Fruit fly (Drosophila melanogaster) whole organism, embryonic: Measurements from ENCODE around the gene mTor.
A peak's percentile ranks its signal among the peaks of the same experiment; 100 is the strongest.

Experiments
- Ada2b ChIP-seq: fragments of 200-800 bp; sonication (Bioruptor generic); IDR thresholded peaks from 2 replicates; pipeline ENCODE4 v1.3.6; 2022; ENCODE audit warnings: missing biosample characterization, missing genetic modification characterization
- Antp ChIP-seq: fragments of 200-800 bp; sonication (Bioruptor generic); optimal IDR thresholded peaks from 3 replicates; lab custom pipeline; 2016; ENCODE audit warnings: missing biosample characterization, missing genetic modification characterization
- C15 ChIP-seq: fragments of 200-800 bp; sonication (Bioruptor generic); IDR thresholded peaks from 3 replicates; pipeline ENCODE4 v1.3.6; 2022; ENCODE audit warnings: missing biosample characterization, missing genetic modification characterization
- CG15601 ChIP-seq: fragments of 200-800 bp; sonication (Bioruptor generic); optimal IDR thresholded peaks from 3 replicates; lab custom pipeline; 2019; ENCODE audit warnings: missing biosample characterization, mild to moderate bottlenecking, missing genetic modification characterization, moderate library complexity
- CG16863 ChIP-seq: fragments of 200-800 bp; sonication (Bioruptor generic); optimal IDR thresholded peaks from 3 replicates; lab custom pipeline; 2016; ENCODE audit warnings: missing biosample characterization, missing genetic modification characterization
- CG2120 ChIP-seq: fragments of 200-800 bp; sonication (Bioruptor generic); optimal IDR thresholded peaks from 3 replicates; lab custom pipeline; 2016; ENCODE audit warnings: missing biosample characterization, missing genetic modification characterization
- CG30020 ChIP-seq: fragments of 200-800 bp; optimal IDR thresholded peaks from 2 replicates; lab custom pipeline; 2019; ENCODE audit warnings: missing biosample characterization, mild to moderate bottlenecking, missing genetic modification characterization, moderate library complexity
- CG31365 ChIP-seq: fragments of 200-800 bp; sonication (Bioruptor generic); optimal IDR thresholded peaks from 2 replicates; lab custom pipeline; 2018; ENCODE audit warnings: missing biosample characterization, mild to moderate bottlenecking, missing genetic modification characterization
- CG31441 ChIP-seq: fragments of 200-800 bp; sonication (Bioruptor generic); IDR thresholded peaks from 2 replicates; pipeline ENCODE4 v1.3.6; 2022; ENCODE audit warnings: missing biosample characterization, missing genetic modification characterization
- CG3281 ChIP-seq: fragments of 200-800 bp; sonication (Bioruptor generic); optimal IDR thresholded peaks from 3 replicates; lab custom pipeline; 2017; ENCODE audit warnings: missing biosample characterization, mild to moderate bottlenecking, missing genetic modification characterization
- CG34224 ChIP-seq: fragments of 200-800 bp; sonication (Bioruptor generic); IDR thresholded peaks from 3 replicates; pipeline ENCODE4 v1.3.6; 2022; ENCODE audit warnings: missing biosample characterization, missing genetic modification characterization; ENCODE audit not compliant: partially characterized antibody
- CG34376 ChIP-seq: fragments of 200-800 bp; sonication (Bioruptor generic); optimal IDR thresholded peaks from 2 replicates; lab custom pipeline; 2018; ENCODE audit warnings: missing biosample characterization, mild to moderate bottlenecking, missing genetic modification characterization
- CG3995 ChIP-seq: fragments of 200-800 bp; sonication (Bioruptor generic); optimal IDR thresholded peaks from 3 replicates; lab custom pipeline; 2016; ENCODE audit warnings: missing biosample characterization, missing genetic modification characterization
- CG42726 ChIP-seq: fragments of 200-800 bp; sonication (Bioruptor generic); IDR thresholded peaks from 2 replicates; pipeline ENCODE4 v1.3.6; 2022; ENCODE audit warnings: missing biosample characterization, missing genetic modification characterization; ENCODE audit not compliant: partially characterized antibody
- CG6254 ChIP-seq: fragments of 200-800 bp; sonication (Bioruptor generic); optimal IDR thresholded peaks from 3 replicates; lab custom pipeline; 2017; ENCODE audit warnings: mild to moderate bottlenecking, missing biosample characterization, missing genetic modification reagents, missing genetic modification characterization
- CG7928 ChIP-seq: fragments of 200-800 bp; sonication (Bioruptor generic); optimal IDR thresholded peaks from 2 replicates; lab custom pipeline; 2017; ENCODE audit warnings: missing biosample characterization, mild to moderate bottlenecking, missing genetic modification characterization
- CG7987 ChIP-seq: fragments of 200-800 bp; sonication (Bioruptor generic); optimal IDR thresholded peaks from 2 replicates; lab custom pipeline; 2018; ENCODE audit warnings: missing biosample characterization, mild to moderate bottlenecking, missing genetic modification characterization, moderate library complexity
- CG9609 ChIP-seq: fragments of 200-800 bp; sonication (Bioruptor generic); optimal IDR thresholded peaks from 3 replicates; lab custom pipeline; 2016; ENCODE audit warnings: missing biosample characterization, missing genetic modification characterization
- Deaf1 ChIP-seq: fragments of 200-800 bp; optimal IDR thresholded peaks from 3 replicates; lab custom pipeline; 2019; ENCODE audit warnings: missing biosample characterization, mild to moderate bottlenecking, missing genetic modification characterization, moderate library complexity
- H15 ChIP-seq: fragments of 200-800 bp; sonication (Bioruptor generic); IDR thresholded peaks from 3 replicates; pipeline ENCODE4 v1.3.6; 2022; ENCODE audit warnings: missing biosample characterization, missing genetic modification characterization
- HLH3B ChIP-seq: fragments of 200-800 bp; sonication (Bioruptor generic); IDR thresholded peaks from 2 replicates; pipeline ENCODE4 v1.3.6; 2022; ENCODE audit warnings: missing biosample characterization, missing genetic modification characterization
- Mes4 ChIP-seq: fragments of 200-800 bp; sonication (Bioruptor generic); optimal IDR thresholded peaks from 2 replicates; lab custom pipeline; 2016; ENCODE audit warnings: missing biosample characterization, missing genetic modification characterization
- Pdp1 ChIP-seq, 2 experiments: fragments of 200-800 bp; sonication (Bioruptor generic); optimal IDR thresholded peaks; 3 replicates each; lab custom pipeline; 2016; ENCODE audit warnings: missing biosample characterization in 2 of 2, missing genetic modification characterization in 2 of 2, mild to moderate bottlenecking in 1 of 2, moderate library complexity in 1 of 2
- Sox102F ChIP-seq: fragments of 200-800 bp; sonication (Bioruptor generic); optimal IDR thresholded peaks from 2 replicates; lab custom pipeline; 2018; ENCODE audit warnings: missing biosample characterization, mild to moderate bottlenecking, missing genetic modification characterization, moderate library complexity
- bcd ChIP-seq: fragments of 200-800 bp; sonication (Bioruptor generic); optimal IDR thresholded peaks from 2 replicates; lab custom pipeline; 2017; ENCODE audit warnings: missing biosample characterization, mild to moderate bottlenecking, missing genetic modification characterization
- ci ChIP-seq: fragments of 200-800 bp; sonication (Bioruptor generic); IDR thresholded peaks from 3 replicates; pipeline ENCODE4 v1.3.6; 2022; ENCODE audit warnings: missing biosample characterization, missing genetic modification characterization
- dimm ChIP-seq: fragments of 200-800 bp; sonication (Bioruptor generic); IDR thresholded peaks from 2 replicates; pipeline ENCODE4 v1.3.6; 2022; ENCODE audit warnings: missing biosample characterization, missing genetic modification characterization
- dmrt11E ChIP-seq: fragments of 200-800 bp; sonication (Bioruptor generic); optimal IDR thresholded peaks from 3 replicates; lab custom pipeline; 2018; ENCODE audit warnings: missing biosample characterization, mild to moderate bottlenecking, missing genetic modification characterization, moderate library complexity
- ems ChIP-seq: fragments of 200-800 bp; sonication (Bioruptor generic); optimal IDR thresholded peaks from 3 replicates; lab custom pipeline; 2016; ENCODE audit warnings: missing biosample characterization, missing genetic modification characterization
- en ChIP-seq: fragments of 200-800 bp; sonication (Bioruptor generic); optimal IDR thresholded peaks from 2 replicates; lab custom pipeline; 2016; ENCODE audit warnings: missing biosample characterization, missing genetic modification characterization
- fd96Cb ChIP-seq: fragments of 200-800 bp; sonication (Bioruptor generic); optimal IDR thresholded peaks from 2 replicates; lab custom pipeline; 2018; ENCODE audit warnings: missing biosample characterization, mild to moderate bottlenecking, missing genetic modification characterization, moderate library complexity
- fru ChIP-seq: fragments of >200 bp; optimal IDR thresholded peaks from 2 replicates; lab custom pipeline; 2017
- gcm2 ChIP-seq: fragments of 200-800 bp; sonication (Bioruptor generic); optimal IDR thresholded peaks from 2 replicates; lab custom pipeline; 2016; ENCODE audit warnings: missing biosample characterization, missing genetic modification characterization
- gem ChIP-seq: fragments of 200-800 bp; sonication (Bioruptor generic); optimal IDR thresholded peaks from 2 replicates; lab custom pipeline; 2019; ENCODE audit warnings: missing biosample characterization, mild to moderate bottlenecking, missing genetic modification characterization, moderate library complexity
- gfzf ChIP-seq: fragments of 200-800 bp; sonication (Bioruptor generic); optimal IDR thresholded peaks from 2 replicates; lab custom pipeline; 2016; ENCODE audit warnings: missing biosample characterization, mild to moderate bottlenecking, missing genetic modification characterization, moderate library complexity
- gt ChIP-seq: fragments of 200-800 bp; sonication (Bioruptor generic); IDR thresholded peaks from 2 replicates; pipeline ENCODE4 v1.3.6; 2022; ENCODE audit warnings: missing biosample characterization, missing genetic modification characterization
- klu ChIP-seq: fragments of 200-800 bp; sonication (Bioruptor generic); IDR thresholded peaks from 2 replicates; pipeline ENCODE4 v1.3.6; 2022; ENCODE audit warnings: missing biosample characterization, missing genetic modification characterization
- knrl ChIP-seq: fragments of 200-800 bp; sonication (Bioruptor generic); IDR thresholded peaks from 3 replicates; pipeline ENCODE4 v1.3.6; 2022; ENCODE audit warnings: missing biosample characterization, missing genetic modification characterization; ENCODE audit not compliant: partially characterized antibody
- lov ChIP-seq, 2 experiments: fragments of 200-800 bp in 1 of 2; fragments of >200 bp in 1 of 2; sonication (Bioruptor generic) in 1 of 2; IDR thresholded peaks in 1 of 2; optimal IDR thresholded peaks in 1 of 2; 2 replicates in 1 of 2; 3 replicates in 1 of 2; pipeline versions ENCODE4 v1.3.6 to Lab custom; 2017 to 2022; ENCODE audit warnings: missing biosample characterization in 1 of 2, missing genetic modification characterization in 1 of 2
- org-1 ChIP-seq: fragments of 200-800 bp; sonication (Bioruptor generic); optimal IDR thresholded peaks from 2 replicates; lab custom pipeline; 2017; ENCODE audit warnings: missing biosample characterization, missing genetic modification characterization
- phol ChIP-seq: fragments of 200-800 bp; sonication (Bioruptor generic); optimal IDR thresholded peaks from 3 replicates; lab custom pipeline; 2018; ENCODE audit warnings: missing biosample characterization, mild to moderate bottlenecking, missing genetic modification characterization, moderate library complexity
- repo ChIP-seq: fragments of 200-800 bp; sonication (Bioruptor generic); optimal IDR thresholded peaks from 2 replicates; lab custom pipeline; 2016; ENCODE audit warnings: missing biosample characterization, missing genetic modification characterization
- sens ChIP-seq: fragments of 200-800 bp; sonication (Bioruptor generic); peaks from one replicate; lab custom pipeline; 2016; ENCODE audit warnings: missing biosample characterization, missing genetic modification characterization
- seq ChIP-seq: fragments of 200-800 bp; sonication (Bioruptor generic); IDR thresholded peaks from 2 replicates; pipeline ENCODE4 v1.3.6; 2022; ENCODE audit warnings: missing biosample characterization, missing genetic modification characterization
- sim ChIP-seq: fragments of 200-800 bp; sonication (Bioruptor generic); IDR thresholded peaks from 2 replicates; pipeline ENCODE4 v1.3.6; 2022; ENCODE audit warnings: missing biosample characterization, missing genetic modification characterization
- stwl ChIP-seq: fragments of 200-800 bp; sonication (Bioruptor generic); optimal IDR thresholded peaks from 3 replicates; lab custom pipeline; 2018; ENCODE audit warnings: missing biosample characterization, mild to moderate bottlenecking, missing genetic modification characterization, moderate library complexity
- tin ChIP-seq: fragments of 200-800 bp; sonication (Bioruptor generic); optimal IDR thresholded peaks from 3 replicates; lab custom pipeline; 2016; ENCODE audit warnings: missing biosample characterization, missing genetic modification characterization
- unc-4 ChIP-seq: fragments of 200-800 bp; sonication (Bioruptor generic); IDR thresholded peaks from 2 replicates; pipeline ENCODE4 v1.3.6; 2022; ENCODE audit warnings: missing biosample characterization, missing genetic modification characterization; ENCODE audit not compliant: partially characterized antibody
- yki ChIP-seq: fragments of >200 bp; optimal IDR thresholded peaks from 3 replicates; lab custom pipeline; 2018

The mTor gene

DNA sequence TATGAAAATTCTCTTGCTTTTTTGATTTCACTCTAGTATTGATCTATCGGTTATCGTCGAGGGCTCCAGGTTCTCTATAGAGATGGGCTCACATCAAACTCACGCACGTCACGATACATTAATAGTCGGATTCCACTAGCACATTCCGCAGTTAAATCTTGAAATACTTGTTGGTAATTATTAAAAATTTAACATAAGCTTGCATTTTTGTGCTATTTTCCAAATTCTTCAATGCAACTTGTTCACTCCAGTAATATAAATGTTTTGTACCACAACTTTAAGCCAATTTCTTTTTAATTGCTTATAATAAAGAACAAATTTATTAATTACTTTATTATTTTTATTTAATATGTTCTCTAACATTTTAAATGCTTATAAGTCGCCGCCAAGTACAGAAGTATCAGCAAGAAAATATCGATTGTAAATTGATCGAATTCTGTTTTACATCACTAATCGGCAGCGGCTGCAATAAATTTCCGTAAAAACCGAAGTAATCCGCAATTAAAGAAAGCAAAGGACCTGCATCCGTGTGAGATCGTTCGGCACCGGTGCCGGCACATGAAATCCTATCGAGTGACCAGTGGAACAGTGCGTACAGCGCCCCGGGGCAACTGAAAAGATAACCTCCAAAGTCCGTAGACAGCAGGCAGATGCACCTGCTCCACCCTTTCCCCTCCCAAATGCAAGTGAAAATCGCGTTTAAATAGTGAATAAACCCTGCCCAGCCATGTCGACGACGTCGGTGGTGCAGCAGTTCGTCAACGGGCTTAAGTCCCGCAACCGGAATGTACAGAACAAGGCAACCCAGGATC, at the start of gene mTor, which contains the start of gene Vha68-1 (continued):
- TF ChIP-seq bcd (GFP tag; lab: Kevin White, UChicago) (peak; percentile 83), CG7928 (GFP tag; lab: Kevin White, UChicago) (peak; percentile 90), Ada2b (GFP tag; lab: Robert Waterston, UW) (peak; percentile 71), CG3281 (GFP tag; lab: Kevin White, UChicago) (no peak), yki (lab: Kevin White, UChicago) (no peak), ems (GFP tag; lab: Kevin White, UChicago) (peak; percentile 35), dimm (GFP tag; lab: Robert Waterston, UW) (no peak), lov (optimal IDR thresholded peaks at IDR 0.05; lab: Kevin White, UChicago) (no peak), lov (GFP tag; IDR thresholded peaks at IDR 0.05; lab: Robert Waterston, UW) (peak; percentile 38; the same call in 1 of the 3 replicates), CG30020 (tag; lab: Kevin White, UChicago) (peak; percentile 91), Deaf1 (tag; lab: Kevin White, UChicago) (no peak), fd96Cb (tag; lab: Kevin White, UChicago) (peak; percentile 77), C15 (GFP tag; lab: Robert Waterston, UW) (no peak), CG3995 (GFP tag; lab: Kevin White, UChicago) (peak; percentile 37), ci (peak; percentile 71), knrl (GFP tag; lab: Robert Waterston, UW) (peak; percentile 91), CG34224 (GFP tag; lab: Robert Waterston, UW) (peak; percentile 71), phol (tag; lab: Kevin White, UChicago) (peak; percentile 90), Pdp1 (GFP tag; optimal IDR thresholded peaks at IDR 0.05; lab: Kevin White, UChicago) (peak in 1 of 2 experiments; percentile 77), CG7987 (GFP tag; lab: Kevin White, UChicago) (peak; percentile 45), CG6254 (GFP tag; lab: Kevin White, UChicago) (no peak), repo (peak; percentile 61), gem (peak; percentile 91), CG34376 (GFP tag; lab: Kevin White, UChicago) (no peak), sim (GFP tag; lab: Robert Waterston, UW) (no peak; the same call in 1 of the 2 replicates), Sox102F (GFP tag; lab: Kevin White, UChicago) (no peak), CG2120 (GFP tag; lab: Kevin White, UChicago) (peak; percentile 88), gfzf (GFP tag; lab: Kevin White, UChicago) (no peak), CG15601 (tag; lab: Kevin White, UChicago) (no peak), seq (GFP tag; lab: Robert Waterston, UW) (0 out of 2 replicates have a peak, but pooled peaks have one; percentile 45), CG31441 (no peak), CG31365 (tag; lab: Kevin White, UChicago) (no peak), CG42726 (peak; percentile 83), unc-4 (GFP tag; lab: Robert Waterston, UW) (peak; percentile 76), sens (GFP tag; lab: Kevin White, UChicago) (peak; percentile 90), Antp (GFP tag; lab: Kevin White, UChicago) (peak; percentile 70), H15 (peak; percentile 73; the same call in 2 of the 3 replicates), HLH3B (GFP tag; lab: Robert Waterston, UW) (peak; percentile 73), en (GFP tag; lab: Kevin White, UChicago) (no peak), gcm2 (GFP tag; lab: Kevin White, UChicago) (no peak), fru (lab: Kevin White, UChicago) (no peak), CG9609 (peak; percentile 73), gt (GFP tag; lab: Robert Waterston, UW) (no peak), tin (GFP tag; lab: Kevin White, UChicago) (peak; percentile 76), dmrt11E (tag; lab: Kevin White, UChicago) (peak; percentile 75), Mes4 (GFP tag; lab: Kevin White, UChicago) (no peak), org-1 (GFP tag; lab: Kevin White, UChicago) (no peak), CG16863 (peak; percentile 63), stwl (tag; lab: Kevin White, UChicago) (no peak), klu (GFP tag; lab: Robert Waterston, UW) (peak; percentile 76; the same call in 1 of the 2 replicates)
